Worm (Caenorhabditis elegans) whole organism, L4/young adult: ENCODE data around the gene B0024.11.

ENCODE experiments used
- dao-5 ChIP-seq: sonication (generic microtip); optimal IDR thresholded peaks from 2 replicates; lab custom pipeline; 2016; ENCODE audit warnings: missing genotype, missing genetic modification characterization, moderate library complexity, missing compliant biosample characterization
- him-1 ChIP-seq: sonication (generic microtip); optimal IDR thresholded peaks from 2 replicates; lab custom pipeline; 2016; ENCODE audit warnings: missing genotype, missing genetic modification reagents, missing genetic modification characterization, missing compliant biosample characterization

DNA sequence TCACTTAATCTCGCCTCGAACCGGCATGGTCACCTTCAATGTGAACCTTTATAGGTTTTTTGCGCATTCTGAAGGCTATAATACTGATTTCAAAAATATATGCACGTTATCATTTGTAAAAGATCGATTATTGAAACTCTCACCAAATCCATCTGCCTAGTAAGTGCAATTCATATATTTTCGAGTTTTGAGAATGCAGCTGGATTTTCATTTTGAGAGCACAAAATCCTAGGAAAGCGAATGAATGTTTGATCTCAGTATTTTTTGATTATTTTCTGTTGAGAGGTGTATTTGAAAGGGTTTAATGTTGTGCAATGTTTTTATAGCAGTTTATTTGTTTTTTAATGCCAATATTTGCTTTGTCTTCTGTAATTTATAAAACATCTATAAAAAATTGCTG, 43.3 kb downstream of the B0024.11 start:
- no peak for TF ChIP-seq him-1 (tag; lab: Kevin White, UChicago)
- TF ChIP-seq dao-5 (tag; lab: Kevin White, UChicago) = no peak
